Worm (Caenorhabditis elegans) whole organism, L4 larva: ENCODE results near the gene C06H2.2.

ENCODE experiments used
- F10B5.3 ChIP-seq: sonication (generic microtip); optimal IDR thresholded peaks from 2 replicates; lab custom pipeline; 2016; ENCODE audit warnings: mild to moderate bottlenecking, missing genetic modification characterization, missing compliant biosample characterization
- F26F4.8 ChIP-seq: fragments of 200-800 bp; sonication (Bioruptor generic); conservative IDR thresholded peaks from 2 replicates; pipeline ENCODE4 v1.3.6; 2022; ENCODE audit warnings: missing genetic modification characterization, missing compliant biosample characterization
- T26A8.4 ChIP-seq: fragments of 200-800 bp; sonication (Bioruptor generic); IDR thresholded peaks from 2 replicates; pipeline ENCODE4 v1.3.6; 2022; ENCODE audit warnings: missing genetic modification characterization, missing compliant biosample characterization
- Y105C5A.15 ChIP-seq: fragments of 200-800 bp; sonication (Bioruptor generic); IDR thresholded peaks from 2 replicates; pipeline ENCODE4 v1.3.6; 2022; ENCODE audit warnings: missing genetic modification characterization, missing compliant biosample characterization
- Y5F2A.4 ChIP-seq: fragments of 200-800 bp; sonication (Bioruptor generic); optimal IDR thresholded peaks from 2 replicates; lab custom pipeline; 2018; ENCODE audit warnings: mild to moderate bottlenecking, missing genetic modification characterization, missing compliant biosample characterization
- aly-2 ChIP-seq: sonication (generic microtip); optimal IDR thresholded peaks from 2 replicates; lab custom pipeline; 2018; ENCODE audit warnings: missing biosample characterization, missing genetic modification characterization
- ceh-20 ChIP-seq: fragments of 200-800 bp; sonication (Bioruptor generic); IDR thresholded peaks from 2 replicates; pipeline ENCODE4 v1.3.6; 2022; ENCODE audit warnings: missing genetic modification reagents, missing genetic modification characterization, missing compliant biosample characterization
- ceh-32 ChIP-seq: sonication (generic microtip); optimal IDR thresholded peaks from 2 replicates; lab custom pipeline; 2016; ENCODE audit warnings: mild to moderate bottlenecking, missing genetic modification characterization, missing compliant biosample characterization; ENCODE audit not compliant: poor library complexity
- ceh-62 ChIP-seq: sonication (generic microtip); optimal IDR thresholded peaks from 2 replicates; lab custom pipeline; 2017; ENCODE audit warnings: missing biosample characterization, missing genetic modification characterization
- ces-1 ChIP-seq: fragments of 150-350 bp; sonication (generic microtip); optimal IDR thresholded peaks from 4 replicates; lab custom pipeline; 2014; ENCODE audit warnings: missing biosample characterization, missing genetic modification reagents, missing genetic modification characterization
- ctbp-1 ChIP-seq: fragments of 200-800 bp; sonication (Bioruptor generic); IDR thresholded peaks from 2 replicates; pipeline ENCODE4 v1.3.6; 2022; ENCODE audit warnings: missing genetic modification reagents, missing genetic modification characterization, missing compliant biosample characterization
- daf-12 ChIP-seq: fragments of 150-350 bp; optimal IDR thresholded peaks from 2 replicates; lab custom pipeline; 2014; ENCODE audit warnings: missing biosample characterization, missing genetic modification reagents, missing genetic modification characterization
- daf-16 ChIP-seq, 3 experiments: sonication (generic microtip); optimal IDR thresholded peaks; 2 replicates each; lab custom pipeline; 2016 to 2017; ENCODE audit warnings: missing genetic modification characterization in 3 of 3, missing genetic modification reagents in 3 of 3, mild to moderate bottlenecking in 2 of 3, missing compliant biosample characterization in 2 of 3, missing biosample characterization in 1 of 3, moderate library complexity in 1 of 3
- egl-43 ChIP-seq: fragments of 200-800 bp; sonication (Bioruptor generic); IDR thresholded peaks from 2 replicates; pipeline ENCODE4 v1.3.6; 2022; ENCODE audit warnings: missing genetic modification reagents, missing genetic modification characterization, missing compliant biosample characterization
- fkh-10 ChIP-seq: fragments of 150-350 bp; optimal IDR thresholded peaks from 2 replicates; lab custom pipeline; 2014; ENCODE audit warnings: missing biosample characterization, missing genetic modification reagents, missing genetic modification characterization
- hif-1 ChIP-seq, 2 experiments: sonication (generic microtip); optimal IDR thresholded peaks; 2 replicates each; lab custom pipeline; 2016 to 2017; ENCODE audit warnings: missing compliant biosample characterization in 2 of 2, missing genetic modification characterization in 2 of 2, missing genetic modification reagents in 2 of 2, missing genotype in 2 of 2, mild to moderate bottlenecking in 1 of 2
- hmg-1.1 ChIP-seq: fragments of 200-800 bp; sonication (Bioruptor generic); IDR thresholded peaks from 2 replicates; pipeline ENCODE4 v1.3.6; 2022; ENCODE audit warnings: missing genetic modification reagents, missing genetic modification characterization, missing compliant biosample characterization
- lin-13 ChIP-seq: fragments of 150-350 bp; optimal IDR thresholded peaks from 2 replicates; lab custom pipeline; 2014; ENCODE audit warnings: missing biosample characterization, missing genetic modification reagents, missing genetic modification characterization
- lin-38 ChIP-seq: fragments of 200-800 bp; sonication (Bioruptor generic); IDR thresholded peaks from 2 replicates; pipeline ENCODE4 v1.3.6; 2022; ENCODE audit warnings: missing genetic modification reagents, missing genetic modification characterization, missing compliant biosample characterization
- lsy-2 ChIP-seq, 2 experiments: fragments of 150-350 bp in 1 of 2; sonication (generic microtip) in 1 of 2; optimal IDR thresholded peaks; 2 replicates each; lab custom pipeline; 2014 to 2017; ENCODE audit warnings: missing biosample characterization in 2 of 2, missing genetic modification characterization in 2 of 2
- madf-5 ChIP-seq, 2 experiments: fragments of 200-800 bp; sonication (Bioruptor generic); IDR thresholded peaks; 2 replicates each; pipeline ENCODE4 v1.3.6; 2022; ENCODE audit warnings: missing compliant biosample characterization in 2 of 2, missing genetic modification characterization in 2 of 2
- mep-1 ChIP-seq: fragments of 150-350 bp; sonication (generic microtip); optimal IDR thresholded peaks from 3 replicates; lab custom pipeline; 2014; ENCODE audit warnings: missing biosample characterization, missing genetic modification characterization
- nhr-111 ChIP-seq: fragments of 200-800 bp; sonication (Bioruptor generic); optimal IDR thresholded peaks from 2 replicates; lab custom pipeline; 2018; ENCODE audit warnings: mild to moderate bottlenecking, missing genetic modification characterization, missing compliant biosample characterization
- nhr-25 ChIP-seq: sonication (generic microtip); optimal IDR thresholded peaks from 2 replicates; lab custom pipeline; 2017; ENCODE audit warnings: missing genetic modification characterization, mild to moderate bottlenecking, missing compliant biosample characterization, antibody characterized with exemption, moderate library complexity, borderline replicate concordance; ENCODE audit not compliant: insufficient read depth
- nhr-42 ChIP-seq: fragments of 200-800 bp; sonication (Bioruptor generic); IDR thresholded peaks from 2 replicates; pipeline ENCODE4 v1.3.6; 2022; ENCODE audit warnings: missing genetic modification characterization, missing compliant biosample characterization
- nhr-48 ChIP-seq: sonication (generic microtip); optimal IDR thresholded peaks from 2 replicates; lab custom pipeline; 2016; ENCODE audit warnings: mild to moderate bottlenecking, missing genetic modification characterization, missing compliant biosample characterization
- pha-4 ChIP-seq, 2 experiments: fragments of 150-350 bp in 1 of 2; fragments of 200-800 bp in 1 of 2; sonication (Bioruptor generic) in 1 of 2; IDR thresholded peaks in 1 of 2; optimal IDR thresholded peaks in 1 of 2; 2 replicates each; pipeline versions ENCODE4 v1.3.6 to Lab custom; 2014 to 2022; ENCODE audit warnings: missing genetic modification characterization in 2 of 2, missing genetic modification reagents in 2 of 2, missing biosample characterization in 1 of 2, missing compliant biosample characterization in 1 of 2
- php-3 ChIP-seq: fragments of 200-800 bp; sonication (Bioruptor generic); IDR thresholded peaks from 2 replicates; pipeline ENCODE4 v1.3.6; 2022; ENCODE audit warnings: missing genetic modification reagents, missing genetic modification characterization, missing compliant biosample characterization
- set-16 ChIP-seq: fragments of 200-800 bp; sonication (Bioruptor generic); IDR thresholded peaks from 2 replicates; pipeline ENCODE4 v1.3.6; 2022; ENCODE audit warnings: missing genetic modification reagents, missing genetic modification characterization, missing compliant biosample characterization
- skn-1 ChIP-seq: fragments of 150-350 bp; optimal IDR thresholded peaks from 2 replicates; lab custom pipeline; 2014; ENCODE audit warnings: missing biosample characterization, missing genetic modification characterization
- snpc-1.2 ChIP-seq: fragments of 200-800 bp; sonication (Bioruptor generic); IDR thresholded peaks from 2 replicates; pipeline ENCODE4 v1.3.6; 2022; ENCODE audit warnings: missing genetic modification reagents, missing genetic modification characterization, missing compliant biosample characterization
- snpc-4 ChIP-seq: fragments of 150-350 bp; optimal IDR thresholded peaks from 2 replicates; lab custom pipeline; 2014; ENCODE audit warnings: missing biosample characterization, missing genetic modification characterization
- unc-130 ChIP-seq: sonication (generic microtip); optimal IDR thresholded peaks from 2 replicates; lab custom pipeline; 2016; ENCODE audit warnings: missing genetic modification reagents, missing genetic modification characterization, missing compliant biosample characterization
- unc-39 ChIP-seq: sonication (generic microtip); optimal IDR thresholded peaks from 2 replicates; lab custom pipeline; 2017; ENCODE audit warnings: missing biosample characterization, missing genetic modification characterization
- vab-7 ChIP-seq: fragments of 200-800 bp; sonication (Bioruptor generic); IDR thresholded peaks from 2 replicates; pipeline ENCODE4 v1.3.6; 2022; ENCODE audit warnings: missing genetic modification reagents, missing genetic modification characterization, missing compliant biosample characterization
- zip-11 ChIP-seq: fragments of 200-800 bp; sonication (Bioruptor generic); IDR thresholded peaks from 2 replicates; pipeline ENCODE4 v1.3.6; 2022; ENCODE audit warnings: missing genetic modification characterization, missing compliant biosample characterization

Gene C06H2.2

ce11 chrV:11113041-11113574, 11.9 kb upstream of the C06H2.2 start, which contains the start of gene erfa-3 (continued):
- peak in 1 of 2 experiments; percentile 24 for TF ChIP-seq daf-16 (GFP tag; optimal IDR thresholded peaks at IDR 0.05; lab: Kevin White, UChicago)
- peak; percentile 64 for TF ChIP-seq daf-16 (tag; optimal IDR thresholded peaks at IDR 0.05; lab: Kevin White, UChicago)
- TF ChIP-seq lsy-2 (tag; optimal IDR thresholded peaks at IDR 0.05; lab: Kevin White, UChicago): peak in 1 of 2 experiments; percentile 73
- TF ChIP-seq fkh-10 (GFP tag; lab: Kevin White, UChicago): no peak
- TF ChIP-seq pha-4 (GFP tag; IDR thresholded peaks at IDR 0.05; lab: Robert Waterston, UW): peak; percentile 36; the same call in 1 of the 2 replicates
- no peak for TF ChIP-seq pha-4 (tag; optimal IDR thresholded peaks at IDR 0.05; lab: Kevin White, UChicago)
- peak; percentile 69 for TF ChIP-seq lin-38 (GFP tag; lab: Robert Waterston, UW)
- TF ChIP-seq ceh-20: 0 out of 2 replicates have a peak, but pooled peaks have one; percentile 13
- no peak for TF ChIP-seq snpc-1.2 (GFP tag; lab: Robert Waterston, UW)
- peak; percentile 75 for TF ChIP-seq unc-130 (GFP tag; lab: Kevin White, UChicago)
- TF ChIP-seq ctbp-1 (GFP tag; lab: Robert Waterston, UW): no peak; the same call in 1 of the 2 replicates
- TF ChIP-seq lin-13 (GFP tag; lab: Kevin White, UChicago): peak; percentile 60
- TF ChIP-seq T26A8.4 (GFP tag; lab: Robert Waterston, UW): peak; percentile 61; the same call in 1 of the 2 replicates
- TF ChIP-seq php-3 (GFP tag; lab: Robert Waterston, UW): peak; percentile 43; the same call in 1 of the 2 replicates
- TF ChIP-seq ceh-62 (tag; lab: Kevin White, UChicago): no peak
- TF ChIP-seq ces-1 (GFP tag; lab: Kevin White, UChicago): no peak
- TF ChIP-seq nhr-48 (tag; lab: Kevin White, UChicago): peak; percentile 29
- no peak for TF ChIP-seq vab-7 (GFP tag; lab: Robert Waterston, UW)
- TF ChIP-seq Y105C5A.15 (GFP tag; lab: Robert Waterston, UW): 0 out of 2 replicates have a peak, but pooled peaks have one; percentile 51
- TF ChIP-seq nhr-25: peak; percentile 2
- no peak for TF ChIP-seq daf-12 (tag; lab: Kevin White, UChicago)
- TF ChIP-seq hif-1 (tag; optimal IDR thresholded peaks at IDR 0.05; lab: Kevin White, UChicago): peak in 1 of 2 experiments; percentile 56
- no peak for TF ChIP-seq unc-39 (tag; lab: Kevin White, UChicago)
- TF ChIP-seq F26F4.8 (GFP tag; lab: Robert Waterston, UW): no peak
- TF ChIP-seq madf-5 (GFP tag; IDR thresholded peaks at IDR 0.05; lab: Robert Waterston, UW): no peak
- TF ChIP-seq set-16 (GFP tag; lab: Robert Waterston, UW): no peak
- peak; percentile 70 for TF ChIP-seq hmg-1.1 (GFP tag; lab: Robert Waterston, UW)
- TF ChIP-seq nhr-111: no peak
- peak; percentile 72 for TF ChIP-seq mep-1 (tag; lab: Kevin White, UChicago)

ce11 chrV:11113607-11114006, 11.4 kb upstream of the C06H2.2 start, which contains the start of gene math-33:
Gene math-33, plus strand, starts transcription at chrV:11113907.
- TF ChIP-seq ceh-32 (tag; lab: Kevin White, UChicago) (no peak), madf-5 (GFP tag; IDR thresholded peaks at IDR 0.05; lab: Robert Waterston, UW) (no peak), unc-130 (GFP tag; lab: Kevin White, UChicago) (no peak), snpc-1.2 (GFP tag; lab: Robert Waterston, UW) (no peak), nhr-42 (GFP tag; lab: Robert Waterston, UW) (no peak), zip-11 (GFP tag; lab: Robert Waterston, UW) (no peak), fkh-10 (GFP tag; lab: Kevin White, UChicago) (no peak), lin-13 (GFP tag; lab: Kevin White, UChicago) (no peak), F10B5.3 (tag; lab: Kevin White, UChicago) (no peak), nhr-25 (no peak), skn-1 (tag; lab: Kevin White, UChicago) (no peak), aly-2 (tag; lab: Kevin White, UChicago) (no peak), egl-43 (GFP tag; lab: Robert Waterston, UW) (no peak), Y5F2A.4 (no peak), snpc-4 (tag; lab: Kevin White, UChicago) (no peak), daf-12 (tag; lab: Kevin White, UChicago) (no peak)
